Fruit fly (Drosophila melanogaster) whole organism, embryonic: Measurements from ENCODE around the gene CG43680.

Experiments
- CG10979 ChIP-seq: fragments of 200-800 bp; sonication (Bioruptor generic); optimal IDR thresholded peaks from 2 replicates; lab custom pipeline; 2018; ENCODE audit warnings: missing biosample characterization, mild to moderate bottlenecking, missing genetic modification characterization, moderate library complexity
- CG17328 ChIP-seq: fragments of 200-800 bp; sonication (Bioruptor generic); IDR thresholded peaks from 2 replicates; pipeline ENCODE4 v1.3.6; 2022; ENCODE audit warnings: missing biosample characterization, missing genetic modification characterization
- dati ChIP-seq: fragments of 200-800 bp; sonication (Bioruptor generic); IDR thresholded peaks from 2 replicates; pipeline ENCODE4 v1.3.6; 2022; ENCODE audit warnings: missing biosample characterization, missing genetic modification characterization
- row ChIP-seq: fragments of 200-800 bp; sonication (Bioruptor generic); IDR thresholded peaks from 3 replicates; pipeline ENCODE4 v1.3.6; 2022; ENCODE audit warnings: missing biosample characterization, missing genetic modification characterization

DNA sequence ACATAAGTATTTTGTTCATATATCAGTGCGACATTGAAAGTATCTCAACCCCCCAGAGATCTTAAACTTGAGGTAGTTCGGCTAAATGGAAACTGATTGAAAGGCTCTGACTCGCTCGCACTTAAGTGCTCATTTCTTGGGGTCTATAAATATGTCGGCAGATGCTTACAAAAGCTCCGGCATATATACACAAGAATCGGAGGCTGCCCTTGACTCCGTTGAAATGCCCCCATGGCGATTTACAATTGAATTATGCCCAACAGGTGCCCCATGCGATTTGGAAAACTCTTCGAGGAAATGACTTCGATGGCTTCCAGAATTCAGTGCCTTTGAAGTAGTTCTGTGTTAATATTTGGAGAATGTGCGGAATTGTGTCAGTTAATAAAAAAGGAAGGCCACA, 20.5 kb upstream of the CG43680 start:
- TF ChIP-seq CG17328 (GFP tag; lab: Robert Waterston, UW) (no peak), row (GFP tag; lab: Robert Waterston, UW) (no peak), dati (no peak), CG10979 (no peak)
